Worm (Caenorhabditis elegans): ENCODE measurements around the gene F10G7.12.

Gene F10G7.12

DNA sequence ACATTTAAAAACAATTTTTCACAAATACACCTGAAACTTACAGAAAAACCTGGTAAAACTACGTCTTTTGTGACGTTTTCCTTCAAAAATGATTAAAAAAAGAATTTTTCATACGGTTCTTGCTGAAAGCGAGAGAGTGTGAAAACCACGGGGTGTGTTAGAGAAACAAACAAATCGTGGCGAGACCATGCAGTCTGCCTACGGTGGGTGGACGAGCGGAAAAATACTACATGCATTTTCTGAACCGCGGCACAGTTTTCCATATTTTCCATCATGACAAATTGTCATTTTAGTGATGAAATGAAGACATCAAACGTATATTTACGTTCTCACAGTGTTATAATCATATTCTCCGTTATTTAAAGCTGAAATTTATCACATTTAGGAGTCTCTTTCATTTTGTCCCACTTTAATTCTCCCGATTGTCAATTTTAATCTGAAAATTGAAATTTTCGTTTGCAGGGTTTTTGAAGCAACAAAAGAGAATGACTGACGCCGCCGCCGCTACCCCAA lies 16.8 kb downstream of the F10G7.12 start, which contains the start of the genes F10G7.9 and tsn-1 (continued):
- no peak for TF ChIP-seq repo-1 (tag; optimal IDR thresholded peaks at IDR 0.05)
- peak; percentile 71 for TF ChIP-seq mcd-1 (GFP tag; IDR thresholded peaks at IDR 0.05)
- no peak for TF ChIP-seq lir-1 (GFP tag; conservative IDR thresholded peaks at IDR 0.05)

DNA sequence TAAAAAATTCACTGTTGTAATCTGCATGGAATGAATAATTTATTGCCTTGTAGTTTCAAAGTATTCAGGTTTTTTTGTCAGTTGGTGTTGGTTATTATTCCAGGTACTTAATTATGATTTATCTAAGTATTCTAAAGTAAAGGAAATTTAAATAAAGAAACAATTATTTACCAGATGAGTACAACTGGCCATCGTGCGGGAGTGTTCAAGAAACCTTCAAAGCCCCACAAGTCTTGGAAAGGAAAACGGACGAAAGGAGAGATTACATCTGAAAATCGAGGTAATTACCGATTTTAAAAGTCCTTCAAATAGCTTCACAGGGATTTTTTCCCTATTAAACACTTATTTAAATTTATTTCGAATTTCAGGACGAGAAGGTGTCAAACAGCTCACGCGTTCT lies 20.5 kb downstream of the F10G7.12 start, which contains the start of gene tag-151:
TSS of gene tag-151 (plus strand) at position 158 of the 400 bp plus-strand sequence.
- TF ChIP-seq madf-10 (tag; optimal IDR thresholded peaks at IDR 0.05) (no peak), mxl-1 (tag; optimal IDR thresholded peaks at IDR 0.05) (no peak), nhr-179 (tag; optimal IDR thresholded peaks at IDR 0.05) (no peak), chd-7 (tag; optimal IDR thresholded peaks at IDR 0.05) (peak; percentile 49), F52B5.7 (tag; optimal IDR thresholded peaks at IDR 0.05) (peak; percentile 16), attf-6 (GFP tag; IDR thresholded peaks at IDR 0.05) (no peak), aptf-3 (GFP tag; IDR thresholded peaks at IDR 0.05) (no peak), Y53G8AR.9 (GFP tag; conservative IDR thresholded peaks at IDR 0.05) (0 out of 2 replicates have a peak, but pooled peaks have one; percentile 61), nhr-80 (tag; optimal IDR thresholded peaks at IDR 0.05) (no peak), Y95B8A.8 (GFP tag; IDR thresholded peaks at IDR 0.05) (0 out of 2 replicates have a peak, but pooled peaks have one; percentile 8), madf-3 (GFP tag; IDR thresholded peaks at IDR 0.05) (peak; percentile 70; the same call in 1 of the 2 replicates), nhr-90 (tag; optimal IDR thresholded peaks at IDR 0.05) (no peak), dpl-1 (GFP tag; optimal IDR thresholded peaks at IDR 0.05) (no peak), unc-130 (GFP tag; optimal IDR thresholded peaks at IDR 0.05) (peak; percentile 46), zfh-2 (GFP tag; conservative IDR thresholded peaks at IDR 0.05) (no peak), lag-1 (GFP tag; IDR thresholded peaks at IDR 0.05) (no peak), F37B4.10 (GFP tag; IDR thresholded peaks at IDR 0.05) (no peak), ZK185.1 (tag; optimal IDR thresholded peaks at IDR 0.05; ENCODE audit: poor library complexity, severe bottlenecking) (no peak), nfya-2 (GFP tag; IDR thresholded peaks at IDR 0.05) (0 out of 2 replicates have a peak, but pooled peaks have one; percentile 31), B0035.1 (tag; optimal IDR thresholded peaks at IDR 0.05) (no peak), hlh-12 (tag; optimal IDR thresholded peaks at IDR 0.05) (no peak), ama-1 (optimal IDR thresholded peaks at IDR 0.05) (no peak), ama-1 (GFP tag; optimal IDR thresholded peaks at IDR 0.05) (peak in 1 of 2 experiments; percentile 71), hrde-1 (tag; optimal IDR thresholded peaks at IDR 0.05; ENCODE audit: borderline replicate concordance) (peak; percentile 77), Y56A3A.18 (GFP tag; IDR thresholded peaks at IDR 0.05) (peak; percentile 73), D2030.7 (GFP tag; IDR thresholded peaks at IDR 0.05) (no peak), hsf-1 (GFP tag; IDR thresholded peaks at IDR 0.05) (no peak; the same call in 1 of the 2 replicates), xnd-1 (tag; optimal IDR thresholded peaks at IDR 0.05) (peak; percentile 23), tlf-1 (GFP tag; optimal IDR thresholded peaks at IDR 0.05) (peak; percentile 9), madf-6 (GFP tag; IDR thresholded peaks at IDR 0.05) (peak; percentile 40), snpc-4 (GFP tag; optimal IDR thresholded peaks at IDR 0.05) (no peak), snpc-4 (tag; optimal IDR thresholded peaks at IDR 0.05) (peak in 2 of 4 experiments; percentile 13 to 29), mes-4 (tag; optimal IDR thresholded peaks at IDR 0.05) (no peak), lin-40 (tag; optimal IDR thresholded peaks at IDR 0.05) (peak; percentile 9), efl-1 (GFP tag; optimal IDR thresholded peaks at IDR 0.05) (no peak), ekl-4 (GFP tag; IDR thresholded peaks at IDR 0.05) (peak; percentile 49; the same call in 1 of the 2 replicates), ceh-27 (GFP tag; optimal IDR thresholded peaks at IDR 0.05) (no peak), nfyb-1 (GFP tag; IDR thresholded peaks at IDR 0.05) (no peak), Y67H2A.10 (GFP tag; conservative IDR thresholded peaks at IDR 0.05) (no peak), B0336.3 (GFP tag; IDR thresholded peaks at IDR 0.05) (peak; percentile 66; the same call in 1 of the 2 replicates), ztf-25 (GFP tag; IDR thresholded peaks at IDR 0.05) (no peak), F10E7.11 (tag; optimal IDR thresholded peaks at IDR 0.05) (peak; percentile 45), F39B2.1 (GFP tag; IDR thresholded peaks at IDR 0.05) (no peak), tbx-9 (tag; optimal IDR thresholded peaks at IDR 0.05; ENCODE audit: borderline replicate concordance) (no peak), snpc-3.4 (tag; optimal IDR thresholded peaks at IDR 0.05) (peak; percentile 66)
